Fruit fly (Drosophila melanogaster) whole organism, embryonic: Measurements from ENCODE around the gene CG2611.

ENCODE experiments used
- Atf3 ChIP-seq: fragments of 200-800 bp; sonication (Bioruptor generic); optimal IDR thresholded peaks from 3 replicates; lab custom pipeline; 2016; ENCODE audit warnings: missing biosample characterization, missing genetic modification characterization
- Bteb2 ChIP-seq: fragments of 200-800 bp; sonication (Bioruptor generic); optimal IDR thresholded peaks from 2 replicates; lab custom pipeline; 2016; ENCODE audit warnings: missing biosample characterization, missing genetic modification characterization
- CG10209 ChIP-seq: fragments of 200-800 bp; sonication (Bioruptor generic); optimal IDR thresholded peaks from 3 replicates; lab custom pipeline; 2017; ENCODE audit warnings: missing biosample characterization, mild to moderate bottlenecking, missing genetic modification characterization, missing genetic modification reagents
- CG10979 ChIP-seq: fragments of 200-800 bp; sonication (Bioruptor generic); optimal IDR thresholded peaks from 2 replicates; lab custom pipeline; 2018; ENCODE audit warnings: missing biosample characterization, mild to moderate bottlenecking, missing genetic modification characterization, moderate library complexity
- CG12071 ChIP-seq: fragments of 200-800 bp; sonication (Bioruptor generic); optimal IDR thresholded peaks from 3 replicates; lab custom pipeline; 2018; ENCODE audit warnings: missing biosample characterization, mild to moderate bottlenecking, missing genetic modification characterization
- CG13123 ChIP-seq: fragments of 200-800 bp; sonication (Bioruptor generic); optimal IDR thresholded peaks from 2 replicates; lab custom pipeline; 2016; ENCODE audit warnings: missing biosample characterization, missing genetic modification characterization
- CG13424 ChIP-seq: fragments of 200-800 bp; sonication (Bioruptor generic); optimal IDR thresholded peaks from 2 replicates; lab custom pipeline; 2019; ENCODE audit warnings: missing biosample characterization, mild to moderate bottlenecking, missing genetic modification characterization, moderate library complexity
- CG14965 ChIP-seq: fragments of 200-800 bp; sonication (Bioruptor generic); optimal IDR thresholded peaks from 2 replicates; lab custom pipeline; 2016; ENCODE audit warnings: missing biosample characterization, missing genetic modification characterization, borderline replicate concordance
- CG15696 ChIP-seq: fragments of 200-800 bp; sonication (Bioruptor generic); optimal IDR thresholded peaks from 2 replicates; lab custom pipeline; 2019; ENCODE audit warnings: missing biosample characterization, mild to moderate bottlenecking, missing genetic modification characterization, moderate library complexity
- CG1603 ChIP-seq: fragments of 200-800 bp; sonication (Bioruptor generic); optimal IDR thresholded peaks from 2 replicates; lab custom pipeline; 2019; ENCODE audit warnings: missing biosample characterization, mild to moderate bottlenecking, missing genetic modification characterization, moderate library complexity
- CG2116 ChIP-seq: fragments of 200-800 bp; sonication (Bioruptor generic); optimal IDR thresholded peaks from 3 replicates; lab custom pipeline; 2018; ENCODE audit warnings: missing biosample characterization, mild to moderate bottlenecking, missing genetic modification characterization
- CG2202 ChIP-seq: fragments of 200-800 bp; sonication (Bioruptor generic); optimal IDR thresholded peaks from 2 replicates; lab custom pipeline; 2018; ENCODE audit warnings: missing biosample characterization, mild to moderate bottlenecking, missing genetic modification characterization
- CG2678 ChIP-seq: fragments of 200-800 bp; sonication (Bioruptor generic); optimal IDR thresholded peaks from 3 replicates; lab custom pipeline; 2019; ENCODE audit warnings: missing biosample characterization, mild to moderate bottlenecking, missing genetic modification characterization, moderate library complexity
- CG3163 ChIP-seq: fragments of 200-800 bp; sonication (Bioruptor generic); optimal IDR thresholded peaks from 3 replicates; lab custom pipeline; 2016; ENCODE audit warnings: missing biosample characterization, missing genetic modification characterization
- CG34376 ChIP-seq: fragments of 200-800 bp; sonication (Bioruptor generic); optimal IDR thresholded peaks from 2 replicates; lab custom pipeline; 2018; ENCODE audit warnings: missing biosample characterization, mild to moderate bottlenecking, missing genetic modification characterization
- CG4854 ChIP-seq: fragments of 200-800 bp; sonication (Bioruptor generic); optimal IDR thresholded peaks from 2 replicates; lab custom pipeline; 2016; ENCODE audit warnings: missing biosample characterization, missing genetic modification characterization, inconsistent platforms
- CG6272 ChIP-seq: fragments of 200-800 bp; sonication (Bioruptor generic); IDR thresholded peaks from 2 replicates; pipeline ENCODE4 v1.3.6; 2022; ENCODE audit warnings: missing biosample characterization, missing genetic modification characterization
- CG6765 ChIP-seq: fragments of 200-800 bp; sonication (Bioruptor generic); optimal IDR thresholded peaks from 3 replicates; lab custom pipeline; 2017; ENCODE audit warnings: missing biosample characterization, mild to moderate bottlenecking, missing genetic modification characterization
- CG6813 ChIP-seq: fragments of 200-800 bp; sonication (Bioruptor generic); optimal IDR thresholded peaks from 2 replicates; lab custom pipeline; 2017; ENCODE audit warnings: missing biosample characterization, missing genetic modification characterization, mild to moderate bottlenecking, moderate library complexity, missing genetic modification reagents
- CG7271 ChIP-seq: fragments of 200-800 bp; sonication (Bioruptor generic); optimal IDR thresholded peaks from 2 replicates; lab custom pipeline; 2018; ENCODE audit warnings: missing biosample characterization, mild to moderate bottlenecking, missing genetic modification characterization, moderate library complexity
- CG7556 ChIP-seq: fragments of 200-800 bp; sonication (Bioruptor generic); optimal IDR thresholded peaks from 2 replicates; lab custom pipeline; 2017; ENCODE audit warnings: missing biosample characterization, mild to moderate bottlenecking, missing genetic modification characterization
- CG8944 ChIP-seq: fragments of 200-800 bp; sonication (Bioruptor generic); optimal IDR thresholded peaks from 3 replicates; lab custom pipeline; 2016; ENCODE audit warnings: missing biosample characterization, missing genetic modification characterization
- CG9437 ChIP-seq: fragments of 200-800 bp; sonication (Bioruptor generic); optimal IDR thresholded peaks from 2 replicates; lab custom pipeline; 2018; ENCODE audit warnings: missing biosample characterization, mild to moderate bottlenecking, missing genetic modification characterization
- D ChIP-seq, 2 experiments: fragments of 200-800 bp in 1 of 2; fragments of >200 bp in 1 of 2; sonication (Bioruptor generic) in 1 of 2; optimal IDR thresholded peaks; 2 replicates in 1 of 2; 3 replicates in 1 of 2; lab custom pipeline; 2017; ENCODE audit warnings: mild to moderate bottlenecking in 1 of 2, missing biosample characterization in 1 of 2, missing genetic modification characterization in 1 of 2, missing genetic modification reagents in 1 of 2
- D19B ChIP-seq: fragments of 200-800 bp; sonication (Bioruptor generic); optimal IDR thresholded peaks from 2 replicates; lab custom pipeline; 2017; ENCODE audit warnings: missing biosample characterization, mild to moderate bottlenecking, missing genetic modification characterization
- Fer3 ChIP-seq: fragments of 200-800 bp; sonication (Bioruptor generic); optimal IDR thresholded peaks from 2 replicates; lab custom pipeline; 2018; ENCODE audit warnings: missing biosample characterization, mild to moderate bottlenecking, missing genetic modification characterization, moderate library complexity
- Hr39 ChIP-seq: fragments of >200 bp; optimal IDR thresholded peaks from 2 replicates; lab custom pipeline; 2017
- MBD-R2 ChIP-seq: fragments of 200-800 bp; sonication (Bioruptor generic); IDR thresholded peaks from 2 replicates; pipeline ENCODE4 v1.3.6; 2022; ENCODE audit warnings: missing biosample characterization, missing genetic modification characterization
- Six4 ChIP-seq: fragments of 200-800 bp; sonication (Bioruptor generic); optimal IDR thresholded peaks from 2 replicates; lab custom pipeline; 2016; ENCODE audit warnings: missing biosample characterization, missing genetic modification characterization
- bbx ChIP-seq: fragments of 200-800 bp; sonication (Bioruptor generic); IDR thresholded peaks from 2 replicates; pipeline ENCODE4 v1.3.6; 2022; ENCODE audit warnings: missing biosample characterization, missing genetic modification characterization; ENCODE audit not compliant: partially characterized antibody
- br ChIP-seq: fragments of >200 bp; optimal IDR thresholded peaks from 2 replicates; lab custom pipeline; 2017
- bsh ChIP-seq, 2 experiments: fragments of 200-800 bp; sonication (Bioruptor generic); optimal IDR thresholded peaks; 2 replicates each; lab custom pipeline; 2017 to 2018; ENCODE audit warnings: mild to moderate bottlenecking in 2 of 2, missing biosample characterization in 2 of 2, missing genetic modification characterization in 2 of 2, moderate library complexity in 1 of 2
- cato ChIP-seq: fragments of 200-800 bp; sonication (Bioruptor generic); optimal IDR thresholded peaks from 2 replicates; lab custom pipeline; 2016; ENCODE audit warnings: missing biosample characterization, missing genetic modification characterization, borderline replicate concordance
- ci ChIP-seq: fragments of 200-800 bp; sonication (Bioruptor generic); IDR thresholded peaks from 3 replicates; pipeline ENCODE4 v1.3.6; 2022; ENCODE audit warnings: missing biosample characterization, missing genetic modification characterization
- cwo ChIP-seq: fragments of 200-800 bp; sonication (Bioruptor generic); optimal IDR thresholded peaks from 3 replicates; lab custom pipeline; 2017; ENCODE audit warnings: missing biosample characterization, missing genetic modification characterization, mild to moderate bottlenecking, moderate library complexity, missing genetic modification reagents
- da ChIP-seq: fragments of 200-800 bp; sonication (Bioruptor generic); optimal IDR thresholded peaks from 2 replicates; lab custom pipeline; 2016; ENCODE audit warnings: missing biosample characterization, missing genetic modification characterization
- dm ChIP-seq: fragments of 200-800 bp; sonication (Bioruptor generic); optimal IDR thresholded peaks from 3 replicates; lab custom pipeline; 2016; ENCODE audit warnings: missing biosample characterization, missing genetic modification characterization
- emc ChIP-seq: fragments of 200-800 bp; sonication (Bioruptor generic); optimal IDR thresholded peaks from 2 replicates; lab custom pipeline; 2016; ENCODE audit warnings: missing biosample characterization, missing genetic modification characterization
- gce ChIP-seq: fragments of 200-800 bp; sonication (Bioruptor generic); IDR thresholded peaks from 3 replicates; pipeline ENCODE4 v1.3.6; 2022; ENCODE audit warnings: missing biosample characterization, missing genetic modification characterization
- gfzf ChIP-seq: fragments of 200-800 bp; sonication (Bioruptor generic); optimal IDR thresholded peaks from 2 replicates; lab custom pipeline; 2016; ENCODE audit warnings: missing biosample characterization, mild to moderate bottlenecking, missing genetic modification characterization, moderate library complexity
- ham ChIP-seq: fragments of 200-800 bp; sonication (Bioruptor generic); IDR thresholded peaks from 2 replicates; pipeline ENCODE4 v1.3.6; 2022; ENCODE audit warnings: missing biosample characterization, missing genetic modification characterization
- jing ChIP-seq: fragments of 200-800 bp; sonication (Bioruptor generic); optimal IDR thresholded peaks from 2 replicates; lab custom pipeline; 2018; ENCODE audit warnings: missing biosample characterization, mild to moderate bottlenecking, missing genetic modification characterization
- knrl ChIP-seq: fragments of 200-800 bp; sonication (Bioruptor generic); IDR thresholded peaks from 3 replicates; pipeline ENCODE4 v1.3.6; 2022; ENCODE audit warnings: missing biosample characterization, missing genetic modification characterization; ENCODE audit not compliant: partially characterized antibody
- lmd ChIP-seq: fragments of 200-800 bp; sonication (Bioruptor generic); IDR thresholded peaks from 2 replicates; pipeline ENCODE4 v1.3.6; 2022; ENCODE audit warnings: missing biosample characterization, missing genetic modification characterization
- pan ChIP-seq, 4 experiments: fragments of >200 bp in 3 of 4; fragments of 200-800 bp in 1 of 4; sonication (Bioruptor generic) in 1 of 4; optimal IDR thresholded peaks in 3 of 4; IDR thresholded peaks in 1 of 4; 2 replicates each; pipeline versions ENCODE4 v1.3.6 to Lab custom; 2017 to 2022; ENCODE audit warnings: missing biosample characterization in 2 of 4, missing genetic modification characterization in 2 of 4, mixed read lengths in 1 of 4
- pb ChIP-seq: fragments of 200-800 bp; sonication (Bioruptor generic); optimal IDR thresholded peaks from 3 replicates; lab custom pipeline; 2016; ENCODE audit warnings: missing biosample characterization, missing genetic modification characterization
- pho ChIP-seq: fragments of 200-800 bp; sonication (Bioruptor generic); optimal IDR thresholded peaks from 2 replicates; lab custom pipeline; 2016; ENCODE audit warnings: missing biosample characterization, missing genetic modification characterization
- sima ChIP-seq: fragments of 200-800 bp; sonication (Bioruptor generic); optimal IDR thresholded peaks from 2 replicates; lab custom pipeline; 2016; ENCODE audit warnings: missing biosample characterization, missing genetic modification characterization
- tap ChIP-seq: fragments of 200-800 bp; optimal IDR thresholded peaks from 3 replicates; lab custom pipeline; 2019; ENCODE audit warnings: missing biosample characterization, mild to moderate bottlenecking, missing genetic modification characterization, moderate library complexity
- zen ChIP-seq: fragments of 200-800 bp; sonication (Bioruptor generic); optimal IDR thresholded peaks from 3 replicates; lab custom pipeline; 2018; ENCODE audit warnings: missing biosample characterization, mild to moderate bottlenecking, missing genetic modification characterization, moderate library complexity

CG2611 gene

dm6 chr2L:20649891-20650290 lies at the start of gene CG2611:
Gene CG2611 (plus strand): TSS chr2L:20650189.
- TF ChIP-seq zen (no peak), da (peak; percentile 7), CG12071 (GFP tag; lab: Kevin White, UChicago) (no peak), CG6765 (GFP tag; lab: Kevin White, UChicago) (no peak), CG6272 (GFP tag; lab: Robert Waterston, UW) (no peak), bbx (GFP tag; lab: Robert Waterston, UW) (no peak), D (optimal IDR thresholded peaks at IDR 0.05; lab: Kevin White, UChicago) (no peak), D (GFP tag; optimal IDR thresholded peaks at IDR 0.05; lab: Kevin White, UChicago) (no peak), tap (tag; lab: Kevin White, UChicago) (no peak), CG13424 (peak; percentile 44), gfzf (GFP tag; lab: Kevin White, UChicago) (peak; percentile 8), CG4854 (GFP tag; lab: Kevin White, UChicago) (peak; percentile 21), CG3163 (GFP tag; lab: Kevin White, UChicago) (no peak), CG10209 (no peak), pan (optimal IDR thresholded peaks at IDR 0.05; lab: Kevin White, UChicago) (no peak), pan (GFP tag; optimal IDR thresholded peaks at IDR 0.05 in 1 of 2, IDR thresholded peaks at IDR 0.05 in 1 of 2) (peak in 1 of 2 experiments; percentile 59), ci (GFP tag; lab: Robert Waterston, UW) (peak; percentile 79), CG34376 (GFP tag; lab: Kevin White, UChicago) (peak; percentile 22), CG7556 (GFP tag; lab: Kevin White, UChicago) (peak; percentile 42), knrl (GFP tag; lab: Robert Waterston, UW) (0 out of 3 replicates have a peak, but pooled peaks have one; percentile 34), CG13123 (GFP tag; lab: Kevin White, UChicago) (peak; percentile 28), D19B (GFP tag; lab: Kevin White, UChicago) (no peak), CG6813 (GFP tag; lab: Kevin White, UChicago) (no peak), CG14965 (GFP tag; lab: Kevin White, UChicago) (no peak), CG2678 (no peak), CG15696 (tag; lab: Kevin White, UChicago) (peak; percentile 37), br (lab: Kevin White, UChicago) (no peak), Fer3 (tag; lab: Kevin White, UChicago) (peak; percentile 36), lmd (GFP tag; lab: Robert Waterston, UW) (peak; percentile 25; the same call in 1 of the 2 replicates), Bteb2 (GFP tag; lab: Kevin White, UChicago) (peak; percentile 3), CG9437 (GFP tag; lab: Kevin White, UChicago) (no peak), CG8944 (GFP tag; lab: Kevin White, UChicago) (peak; percentile 48), Atf3 (peak; percentile 10), CG2202 (no peak), pb (GFP tag; lab: Kevin White, UChicago) (no peak), CG1603 (tag; lab: Kevin White, UChicago) (peak; percentile 66), sima (GFP tag; lab: Kevin White, UChicago) (no peak), cato (GFP tag; lab: Kevin White, UChicago) (no peak), Hr39 (no peak), CG2116 (GFP tag; lab: Kevin White, UChicago) (peak; percentile 19), dm (GFP tag; lab: Kevin White, UChicago) (peak; percentile 37), cwo (GFP tag; lab: Kevin White, UChicago) (peak; percentile 16), bsh (GFP tag; optimal IDR thresholded peaks at IDR 0.05; lab: Kevin White, UChicago) (peak in 1 of 2 experiments; percentile 46), MBD-R2 (peak; percentile 97), jing (GFP tag; lab: Kevin White, UChicago) (no peak), gce (GFP tag; lab: Robert Waterston, UW) (no peak), ham (GFP tag; lab: Robert Waterston, UW) (no peak), pho (GFP tag; lab: Kevin White, UChicago) (peak; percentile 20), CG7271 (tag; lab: Kevin White, UChicago) (no peak), emc (no peak), CG10979 (tag; lab: Kevin White, UChicago) (peak; percentile 30), Six4 (peak; percentile 28)
